Worm (Caenorhabditis elegans) whole organism, L1 larva: ENCODE measurements around the gene pat-3.

Experiments
- C16A3.4 ChIP-seq: fragments of 150-350 bp; optimal IDR thresholded peaks from 2 replicates; lab custom pipeline; 2014; ENCODE audit warnings: missing biosample characterization, missing genetic modification characterization
- aha-1 ChIP-seq: fragments of 150-350 bp; optimal IDR thresholded peaks from 2 replicates; lab custom pipeline; 2014; ENCODE audit warnings: missing biosample characterization, missing genetic modification characterization
- blmp-1 ChIP-seq: fragments of 150-350 bp; optimal IDR thresholded peaks from 2 replicates; lab custom pipeline; 2014; ENCODE audit warnings: missing biosample characterization, missing genetic modification characterization
- ceh-63 ChIP-seq: fragments of 200-800 bp; sonication (Bioruptor generic); optimal IDR thresholded peaks from 2 replicates; lab custom pipeline; 2018; ENCODE audit warnings: mild to moderate bottlenecking, missing genetic modification characterization, missing compliant biosample characterization
- ceh-90 ChIP-seq: sonication (generic microtip); optimal IDR thresholded peaks from 2 replicates; lab custom pipeline; 2016; ENCODE audit warnings: missing genetic modification characterization, missing compliant biosample characterization
- dpl-1 ChIP-seq, 3 experiments: fragments of 150-350 bp in 2 of 3; sonication (generic microtip) in 1 of 3; optimal IDR thresholded peaks; 2 replicates each; lab custom pipeline; 2014 to 2017; ENCODE audit warnings: missing biosample characterization in 3 of 3, missing genetic modification characterization in 3 of 3, missing genetic modification reagents in 3 of 3
- efl-1 ChIP-seq, 4 experiments: fragments of 150-350 bp; optimal IDR thresholded peaks in 3 of 4; peaks in 1 of 4; 1 replicate in 1 of 4; 2 replicates in 3 of 4; lab custom pipeline; 2014; ENCODE audit warnings: missing biosample characterization in 2 of 4, missing genetic modification characterization in 2 of 4, missing genetic modification reagents in 2 of 4
- efl-3 ChIP-seq: fragments of 200-800 bp; sonication (Bioruptor generic); optimal IDR thresholded peaks from 2 replicates; lab custom pipeline; 2018; ENCODE audit warnings: mild to moderate bottlenecking, missing genetic modification characterization, missing compliant biosample characterization
- egl-13 ChIP-seq: sonication (generic microtip); optimal IDR thresholded peaks from 2 replicates; lab custom pipeline; 2016; ENCODE audit warnings: missing genotype, missing genetic modification reagents, missing genetic modification characterization, missing compliant biosample characterization
- elt-2 ChIP-seq: sonication (generic microtip); optimal IDR thresholded peaks from 2 replicates; lab custom pipeline; 2016; ENCODE audit warnings: missing genetic modification characterization, mild to moderate bottlenecking, inconsistent platforms, missing compliant biosample characterization, missing genetic modification reagents
- elt-3 ChIP-seq, 6 experiments: fragments of 150-350 bp in 1 of 6; sonication (generic microtip); optimal IDR thresholded peaks; 2 replicates each; lab custom pipeline; 2017 to 2018; ENCODE audit warnings: missing biosample characterization in 6 of 6, missing genetic modification characterization in 6 of 6, inconsistent platforms in 1 of 6
- fkh-10 ChIP-seq: sonication (generic microtip); optimal IDR thresholded peaks from 2 replicates; lab custom pipeline; 2017; ENCODE audit warnings: missing biosample characterization, missing genetic modification reagents, missing genetic modification characterization
- hlh-4 ChIP-seq: sonication (generic microtip); optimal IDR thresholded peaks from 2 replicates; lab custom pipeline; 2016; ENCODE audit warnings: mild to moderate bottlenecking, missing genetic modification characterization, missing compliant biosample characterization
- hpl-2 ChIP-seq: fragments of 150-350 bp; optimal IDR thresholded peaks from 2 replicates; lab custom pipeline; 2014; ENCODE audit warnings: missing biosample characterization, missing genetic modification reagents, missing genetic modification characterization
- lin-13 ChIP-seq: fragments of 150-350 bp; optimal IDR thresholded peaks from 2 replicates; lab custom pipeline; 2014; ENCODE audit warnings: missing biosample characterization, missing genetic modification reagents, missing genetic modification characterization
- lin-14 ChIP-seq: fragments of 200-800 bp; sonication (Bioruptor generic); optimal IDR thresholded peaks from 2 replicates; lab custom pipeline; 2018; ENCODE audit warnings: mild to moderate bottlenecking, missing genetic modification characterization, moderate library complexity, missing compliant biosample characterization
- lin-15B ChIP-seq: fragments of 150-350 bp; sonication (generic microtip); optimal IDR thresholded peaks from 3 replicates; lab custom pipeline; 2014; ENCODE audit warnings: missing biosample characterization, missing genetic modification characterization
- lin-35 ChIP-seq, 2 experiments: fragments of 150-350 bp; optimal IDR thresholded peaks; 2 replicates each; lab custom pipeline; 2014; ENCODE audit warnings: missing biosample characterization in 2 of 2, missing genetic modification characterization in 2 of 2, missing genetic modification reagents in 2 of 2
- lin-39 ChIP-seq: fragments of 150-350 bp; optimal IDR thresholded peaks from 2 replicates; lab custom pipeline; 2014; ENCODE audit warnings: missing biosample characterization, missing genetic modification reagents, missing genetic modification characterization
- mdl-1 ChIP-seq, 2 experiments: fragments of 150-350 bp; optimal IDR thresholded peaks; 2 replicates each; lab custom pipeline; 2014 to 2017; ENCODE audit warnings: missing biosample characterization in 2 of 2, missing genetic modification characterization in 2 of 2, inconsistent platforms in 1 of 2
- mep-1 ChIP-seq: fragments of 150-350 bp; optimal IDR thresholded peaks from 2 replicates; lab custom pipeline; 2014; ENCODE audit warnings: missing biosample characterization, missing genetic modification characterization
- nhr-19 ChIP-seq: fragments of 200-800 bp; sonication (Bioruptor generic); conservative IDR thresholded peaks from 2 replicates; pipeline ENCODE4 v1.3.6; 2022; ENCODE audit warnings: missing genetic modification characterization, missing compliant biosample characterization
- nhr-20 ChIP-seq: sonication (generic microtip); optimal IDR thresholded peaks from 2 replicates; lab custom pipeline; 2016; ENCODE audit warnings: mild to moderate bottlenecking, missing genetic modification characterization, missing compliant biosample characterization
- nhr-28 ChIP-seq: fragments of 150-350 bp; optimal IDR thresholded peaks from 2 replicates; lab custom pipeline; 2014; ENCODE audit warnings: missing biosample characterization, missing genetic modification characterization
- nhr-47 ChIP-seq: sonication (generic microtip); optimal IDR thresholded peaks from 2 replicates; lab custom pipeline; 2016; ENCODE audit warnings: mild to moderate bottlenecking, missing genetic modification characterization, moderate library complexity, missing compliant biosample characterization
- nhr-71 ChIP-seq: sonication (generic microtip); optimal IDR thresholded peaks from 2 replicates; lab custom pipeline; 2016; ENCODE audit warnings: mild to moderate bottlenecking, missing genetic modification characterization, moderate library complexity, missing compliant biosample characterization
- nhr-76 ChIP-seq: sonication (generic microtip); optimal IDR thresholded peaks from 2 replicates; lab custom pipeline; 2017; ENCODE audit warnings: missing biosample characterization, missing genetic modification characterization
- nhr-85 ChIP-seq: sonication (generic microtip); peaks from one replicate; lab custom pipeline; 2016; ENCODE audit warnings: missing genetic modification characterization, inconsistent platforms, missing compliant biosample characterization
- nhr-90 ChIP-seq: sonication (generic microtip); optimal IDR thresholded peaks from 2 replicates; lab custom pipeline; 2016; ENCODE audit warnings: mild to moderate bottlenecking, missing genetic modification characterization, missing compliant biosample characterization; ENCODE audit not compliant: poor library complexity
- pag-3 ChIP-seq: sonication (generic microtip); optimal IDR thresholded peaks from 2 replicates; lab custom pipeline; 2017; ENCODE audit warnings: missing genetic modification characterization, mild to moderate bottlenecking, missing compliant biosample characterization, antibody characterized with exemption, borderline replicate concordance; ENCODE audit not compliant: insufficient read depth
- pax-3 ChIP-seq: fragments of 200-800 bp; sonication (Bioruptor generic); optimal IDR thresholded peaks from 2 replicates; lab custom pipeline; 2018; ENCODE audit warnings: mild to moderate bottlenecking, missing genetic modification characterization, moderate library complexity, missing compliant biosample characterization
- snu-23 ChIP-seq: sonication (generic microtip); optimal IDR thresholded peaks from 2 replicates; lab custom pipeline; 2016; ENCODE audit warnings: missing genetic modification characterization, missing compliant biosample characterization
- swsn-7 ChIP-seq: sonication (generic microtip); optimal IDR thresholded peaks from 2 replicates; lab custom pipeline; 2016; ENCODE audit warnings: missing genetic modification characterization, missing compliant biosample characterization
- tbx-2 ChIP-seq: sonication (generic microtip); optimal IDR thresholded peaks from 2 replicates; lab custom pipeline; 2016; ENCODE audit warnings: missing genetic modification characterization, missing compliant biosample characterization
- tlp-1 ChIP-seq: fragments of 150-350 bp; optimal IDR thresholded peaks from 2 replicates; lab custom pipeline; 2014; ENCODE audit warnings: missing biosample characterization, missing genetic modification characterization
- unc-130 ChIP-seq: fragments of 150-350 bp; optimal IDR thresholded peaks from 2 replicates; lab custom pipeline; 2017; ENCODE audit warnings: missing biosample characterization, missing genetic modification characterization, inconsistent platforms
- unc-62 ChIP-seq: fragments of 150-350 bp; optimal IDR thresholded peaks from 2 replicates; lab custom pipeline; 2014; ENCODE audit warnings: missing biosample characterization, missing genetic modification reagents, missing genetic modification characterization
- vab-15 ChIP-seq: sonication (generic microtip); optimal IDR thresholded peaks from 2 replicates; lab custom pipeline; 2017; ENCODE audit warnings: missing genotype, mild to moderate bottlenecking, missing genetic modification characterization, missing compliant biosample characterization
- xbp-1 ChIP-seq: sonication (generic microtip); optimal IDR thresholded peaks from 2 replicates; lab custom pipeline; 2016; ENCODE audit warnings: missing genetic modification characterization, missing compliant biosample characterization
- zip-4 ChIP-seq: fragments of 200-800 bp; sonication (Bioruptor generic); optimal IDR thresholded peaks from 2 replicates; lab custom pipeline; 2018; ENCODE audit warnings: mild to moderate bottlenecking, missing genetic modification characterization, moderate library complexity, missing compliant biosample characterization
- ztf-4 ChIP-seq: fragments of 150-350 bp; optimal IDR thresholded peaks from 2 replicates; lab custom pipeline; 2014; ENCODE audit warnings: missing biosample characterization, missing genetic modification characterization

pat-3 gene

DNA sequence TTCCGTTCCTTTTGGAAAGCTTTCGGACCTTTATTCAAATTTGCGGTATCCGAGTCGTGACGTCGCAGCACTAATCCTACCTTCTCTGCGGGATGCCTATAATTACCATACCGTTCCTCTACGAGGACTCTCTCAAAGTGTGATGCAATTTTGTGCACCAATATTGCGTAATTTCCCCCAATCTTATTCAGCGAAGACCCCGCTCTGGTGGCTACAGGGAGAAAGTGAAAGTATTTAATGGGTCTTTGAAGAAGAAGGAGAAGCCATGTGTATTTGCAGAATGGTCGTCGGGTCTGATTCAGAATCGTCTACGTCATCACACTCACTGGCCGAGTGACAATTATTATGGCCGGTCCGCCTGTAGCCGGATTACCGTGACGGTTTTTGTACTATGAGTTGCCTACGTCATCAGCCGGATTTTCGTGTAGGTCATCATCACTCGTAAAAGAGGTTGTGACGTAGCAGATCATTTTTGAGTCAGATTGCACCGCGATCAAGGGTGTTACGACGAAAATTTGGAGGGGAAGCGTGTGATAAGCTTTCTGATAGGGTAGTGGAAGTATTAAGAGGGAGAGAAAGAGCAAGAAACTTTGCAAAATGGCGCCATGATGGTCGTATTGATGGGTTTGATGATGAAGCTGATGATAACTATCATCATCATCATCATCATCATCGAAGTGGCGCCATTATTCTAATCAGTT lies 37.6 kb downstream of the pat-3 start:
- TF ChIP-seq ztf-4 (tag; lab: Kevin White, UChicago) (no peak), snu-23 (GFP tag; lab: Kevin White, UChicago) (peak; percentile 10), pax-3 (tag; lab: Kevin White, UChicago) (no peak), blmp-1 (peak; percentile 66), efl-1 (optimal IDR thresholded peaks at IDR 0.05; lab: Kevin White, UChicago) (no peak), efl-1 (GFP tag; optimal IDR thresholded peaks at IDR 0.05 in 1 of 2; lab: Kevin White, UChicago) (peak in 1 of 2 experiments; percentile 66), lin-39 (tag; lab: Kevin White, UChicago) (no peak), elt-2 (peak; percentile 52), nhr-85 (tag; lab: Kevin White, UChicago) (peak; percentile 36), nhr-71 (tag; lab: Kevin White, UChicago) (peak; percentile 30)

- TF ChIP-seq efl-1 (optimal IDR thresholded peaks at IDR 0.05; lab: Kevin White, UChicago) (no peak), efl-1 (GFP tag; optimal IDR thresholded peaks at IDR 0.05 in 1 of 2; lab: Kevin White, UChicago) (peak in 1 of 2 experiments; percentile 85), unc-130 (tag; lab: Kevin White, UChicago) (peak; percentile 10), nhr-28 (tag; lab: Kevin White, UChicago) (no peak), ceh-63 (GFP tag; lab: Kevin White, UChicago) (no peak), blmp-1 (peak; percentile 75), C16A3.4 (tag; lab: Kevin White, UChicago) (peak; percentile 4), lin-35 (GFP tag; optimal IDR thresholded peaks at IDR 0.05; lab: Kevin White, UChicago) (peak in 1 of 2 experiments; percentile 80), nhr-90 (tag; lab: Kevin White, UChicago) (no peak), swsn-7 (tag; lab: Kevin White, UChicago) (no peak), mdl-1 (tag; optimal IDR thresholded peaks at IDR 0.05; lab: Kevin White, UChicago) (peak in 1 of 2 experiments; percentile 68), vab-15 (tag; lab: Kevin White, UChicago) (no peak), snu-23 (GFP tag; lab: Kevin White, UChicago) (peak; percentile 66), nhr-20 (tag; lab: Kevin White, UChicago) (peak; percentile 79), nhr-19 (peak; percentile 69), tlp-1 (no peak), dpl-1 (GFP tag; optimal IDR thresholded peaks at IDR 0.05; lab: Kevin White, UChicago) (peak in 1 of 3 experiments; percentile 21), pag-3 (tag; lab: Kevin White, UChicago) (no peak), tbx-2 (tag; lab: Kevin White, UChicago) (peak; percentile 56), elt-3 (tag; optimal IDR thresholded peaks at IDR 0.05; lab: Kevin White, UChicago) (peak in 2 of 6 experiments; percentile 48 to 94), efl-3 (GFP tag; lab: Kevin White, UChicago) (no peak), lin-15B (tag; lab: Kevin White, UChicago) (no peak), fkh-10 (GFP tag; lab: Kevin White, UChicago) (no peak), egl-13 (tag; lab: Kevin White, UChicago) (no peak), hlh-4 (tag; lab: Kevin White, UChicago) (no peak), elt-2 (peak; percentile 44), nhr-76 (no peak), nhr-47 (peak; percentile 24), unc-62 (GFP tag; lab: Kevin White, UChicago) (no peak), aha-1 (tag; lab: Kevin White, UChicago) (no peak), lin-13 (GFP tag; lab: Kevin White, UChicago) (no peak), xbp-1 (tag; lab: Kevin White, UChicago) (no peak), hpl-2 (GFP tag; lab: Kevin White, UChicago) (no peak), ceh-90 (tag; lab: Kevin White, UChicago) (no peak), nhr-71 (tag; lab: Kevin White, UChicago) (peak; percentile 70), nhr-85 (tag; lab: Kevin White, UChicago) (peak; percentile 90), zip-4 (no peak), lin-14 (GFP tag; lab: Kevin White, UChicago) (peak; percentile 62), mep-1 (tag; lab: Kevin White, UChicago) (peak; percentile 61)
- TF ChIP-seq, all 84 proteins: peak for 18
These were observed 38.3 kb downstream of the pat-3 start for ce11 chrIII:3875608-3876007.
